Fruit fly (Drosophila melanogaster): Measurements from ENCODE around the gene CG3339.
A peak's percentile ranks its signal among the peaks of the same experiment; 100 is the strongest.

CG3339 gene

DNA sequence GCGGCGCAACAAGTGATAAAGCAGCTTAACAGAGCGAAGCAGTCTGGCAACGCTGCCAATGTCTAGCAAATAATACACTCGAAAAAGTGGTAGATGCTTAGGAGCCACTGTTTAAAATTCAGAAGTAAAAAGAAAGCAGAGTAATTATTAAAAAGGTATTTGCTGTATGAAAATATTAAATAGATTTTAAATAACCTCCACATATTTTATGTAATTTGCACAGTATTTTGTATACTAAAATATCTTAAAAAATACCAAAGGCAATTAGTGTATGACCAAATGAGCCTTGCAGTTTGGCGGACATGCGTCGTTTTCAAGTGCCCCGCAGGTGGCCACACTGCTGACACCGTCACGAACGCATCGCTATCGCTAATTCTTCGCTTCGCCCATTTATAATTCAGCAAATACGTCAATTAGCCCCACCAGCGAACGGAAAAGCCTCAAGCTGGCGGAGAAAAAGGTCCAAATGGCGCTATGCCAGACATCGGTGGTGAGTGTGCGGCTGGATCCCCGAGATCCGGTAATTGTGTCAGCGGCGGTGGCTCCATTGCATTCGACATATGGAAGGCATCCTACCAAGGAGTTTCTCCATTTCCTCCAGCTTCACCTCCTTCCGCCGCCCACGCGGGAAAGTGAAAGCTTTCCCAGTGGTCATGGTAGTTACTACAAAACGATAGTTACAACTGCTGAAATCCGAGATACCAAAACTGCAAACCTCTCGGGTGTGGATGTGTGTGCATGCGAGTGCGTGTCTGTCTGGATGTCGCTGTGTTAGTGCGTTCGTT, 68.8 kb downstream of the CG3339 start, which contains the start of gene pll (continued):
- TF ChIP-seq fru (GFP tag; optimal IDR thresholded peaks at IDR 0.05) = no peak
- TF ChIP-seq Myc (optimal IDR thresholded peaks at IDR 0.05) = no peak

DNA sequence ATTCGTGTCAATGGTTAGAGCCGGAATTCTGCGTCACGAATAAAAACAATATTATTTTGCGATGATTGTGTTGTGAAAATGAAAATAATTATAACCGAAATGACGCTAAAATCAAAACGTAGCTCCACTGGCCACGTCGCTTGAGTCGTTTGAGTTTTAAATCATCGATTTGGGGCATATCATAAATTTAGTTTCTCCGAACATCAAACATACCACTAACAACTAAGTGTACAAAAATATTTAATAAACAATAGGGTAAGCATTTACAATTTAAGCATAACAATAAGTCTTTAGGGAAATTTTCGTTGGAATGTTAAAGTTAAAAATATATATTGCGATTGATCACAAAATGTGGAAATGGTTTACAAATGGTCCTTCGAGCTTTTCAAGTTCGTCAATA, 71.2 kb downstream of the CG3339 start, which contains the start of the genes TTLL6B and TfIIA-L:
Gene TTLL6B (minus strand): TSS at position 101 of the 400 bp plus-strand sequence.
Gene TfIIA-L (plus strand): TSS at position 206 of the 400 bp plus-strand sequence.
- TF ChIP-seq Hr83 (GFP tag; optimal IDR thresholded peaks at IDR 0.05; ENCODE audit: poor library complexity, severe bottlenecking) (no peak), Myc (optimal IDR thresholded peaks at IDR 0.05) (no peak), dl (GFP tag; optimal IDR thresholded peaks at IDR 0.05; ENCODE audit: insufficient read depth in 1 of 2, partially characterized antibody in 2 of 2) (no peak), dmrt93B (GFP tag; optimal IDR thresholded peaks at IDR 0.05) (no peak), ey (GFP tag; optimal IDR thresholded peaks at IDR 0.05) (no peak), CG32264 (GFP tag; optimal IDR thresholded peaks at IDR 0.05) (no peak), GATAd (GFP tag; optimal IDR thresholded peaks at IDR 0.05) (no peak), sv (GFP tag; optimal IDR thresholded peaks at IDR 0.05) (no peak), h (GFP tag; optimal IDR thresholded peaks at IDR 0.05) (no peak), dsf (GFP tag; optimal IDR thresholded peaks at IDR 0.05; ENCODE audit: borderline replicate concordance) (no peak), Abd-B (GFP tag; optimal IDR thresholded peaks at IDR 0.05) (no peak), rgr (GFP tag; optimal IDR thresholded peaks at IDR 0.05) (no peak), Rel (GFP tag; optimal IDR thresholded peaks at IDR 0.05) (no peak), Rel (tag; optimal IDR thresholded peaks at IDR 0.05) (no peak), jim (GFP tag; optimal IDR thresholded peaks at IDR 0.05) (no peak)

DNA sequence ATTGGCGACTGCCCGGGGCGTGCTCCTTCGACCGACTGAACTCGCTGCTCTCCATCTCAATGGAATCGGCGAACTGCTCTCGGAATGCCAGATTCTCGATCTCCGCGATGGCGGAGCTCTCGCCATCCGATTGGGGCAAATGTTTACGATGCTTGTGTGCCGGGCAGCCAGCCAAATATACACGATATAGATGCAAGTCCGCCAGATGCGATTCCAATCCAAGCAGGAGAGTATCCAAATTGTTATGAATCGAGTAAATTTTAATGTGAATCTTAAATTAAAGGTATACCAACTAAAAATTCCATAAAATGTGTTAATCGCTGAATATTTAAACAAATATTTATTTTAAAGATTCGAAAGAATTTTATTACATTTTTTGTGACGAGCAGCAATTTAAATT, 74.2 kb downstream of the CG3339 start, which contains the start of gene CG5984:
Gene CG5984 (minus strand): TSS at position 101 of the 400 bp plus-strand sequence.
- TF ChIP-seq lola (GFP tag; optimal IDR thresholded peaks at IDR 0.05) = no peak
- TF ChIP-seq h (GFP tag; optimal IDR thresholded peaks at IDR 0.05) = no peak
- no peak for TF ChIP-seq N (GFP tag; optimal IDR thresholded peaks at IDR 0.05)
- no peak for TF ChIP-seq usp (GFP tag; optimal IDR thresholded peaks at IDR 0.05)
- TF ChIP-seq rgr (GFP tag; optimal IDR thresholded peaks at IDR 0.05) = no peak
- no peak for TF ChIP-seq dmrt93B (GFP tag; optimal IDR thresholded peaks at IDR 0.05)
- no peak for TF ChIP-seq psq (GFP tag; optimal IDR thresholded peaks at IDR 0.05)
- no peak for TF ChIP-seq br (GFP tag; optimal IDR thresholded peaks at IDR 0.05)
- no peak for TF ChIP-seq Vsx2 (GFP tag; optimal IDR thresholded peaks at IDR 0.05; ENCODE audit: partially characterized antibody)
- TF ChIP-seq Dif (GFP tag; optimal IDR thresholded peaks at IDR 0.05; ENCODE audit: partially characterized antibody) = no peak

DNA sequence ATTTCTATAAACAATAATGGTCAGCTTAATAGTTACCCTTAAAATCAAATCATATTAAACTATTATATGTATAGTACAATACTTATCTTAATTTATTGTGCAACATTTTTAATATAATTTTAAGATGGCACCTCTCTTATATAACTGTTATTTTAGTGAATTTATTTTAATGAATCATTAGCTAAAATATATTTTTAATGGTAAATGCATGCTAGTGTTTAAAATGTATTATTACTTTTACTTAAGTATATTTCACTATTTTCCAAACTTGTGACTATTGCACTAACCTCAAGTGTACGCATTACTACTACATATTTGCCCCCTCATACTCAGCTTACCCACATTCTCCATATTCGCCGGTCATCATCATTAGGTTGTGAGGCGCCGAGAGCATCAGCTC, 75.9 kb downstream of the CG3339 start:
- TF ChIP-seq h (GFP tag; optimal IDR thresholded peaks at IDR 0.05) (peak; percentile 21), brk (GFP tag; optimal IDR thresholded peaks at IDR 0.05) (no peak), GATAd (GFP tag; optimal IDR thresholded peaks at IDR 0.05) (no peak), dmrt93B (GFP tag; optimal IDR thresholded peaks at IDR 0.05) (no peak), ey (GFP tag; optimal IDR thresholded peaks at IDR 0.05) (no peak), br (GFP tag; optimal IDR thresholded peaks at IDR 0.05) (no peak), jim (GFP tag; optimal IDR thresholded peaks at IDR 0.05) (no peak), fru (GFP tag; optimal IDR thresholded peaks at IDR 0.05) (no peak), dl (GFP tag; optimal IDR thresholded peaks at IDR 0.05; ENCODE audit: insufficient read depth in 1 of 2, partially characterized antibody in 2 of 2) (no peak), foxo (GFP tag; optimal IDR thresholded peaks at IDR 0.05) (peak in 1 of 2 experiments; percentile 46), N (GFP tag; optimal IDR thresholded peaks at IDR 0.05) (no peak), rgr (GFP tag; optimal IDR thresholded peaks at IDR 0.05) (peak; percentile 47), OdsH (GFP tag; optimal IDR thresholded peaks at IDR 0.05) (peak; percentile 45), HLH106 (tag; optimal IDR thresholded peaks at IDR 0.05) (peak; percentile 56), psq (GFP tag; optimal IDR thresholded peaks at IDR 0.05) (peak; percentile 37), Vsx2 (GFP tag; optimal IDR thresholded peaks at IDR 0.05; ENCODE audit: partially characterized antibody) (no peak), Sp1 (GFP tag; optimal IDR thresholded peaks at IDR 0.05) (peak; percentile 50)

DNA sequence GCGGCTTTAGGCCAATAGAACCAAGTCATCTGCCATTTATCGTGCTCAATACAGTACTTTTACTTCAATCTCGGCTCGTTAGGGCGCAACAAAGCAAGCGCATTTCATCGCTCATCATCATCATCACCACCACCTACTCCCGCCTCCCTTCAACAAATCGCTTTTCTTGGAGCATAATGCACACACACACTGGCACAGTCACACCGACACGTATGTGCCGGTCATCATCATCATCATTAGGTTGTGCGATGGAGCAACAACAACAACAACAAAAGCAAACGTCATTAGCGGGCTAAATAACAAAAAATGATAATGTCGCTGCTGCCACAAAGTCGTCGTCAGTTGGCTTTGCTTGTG, 76.7 kb downstream of the CG3339 start:
- TF ChIP-seq rgr (GFP tag; optimal IDR thresholded peaks at IDR 0.05) (peak; percentile 8), br (GFP tag; optimal IDR thresholded peaks at IDR 0.05) (no peak), Jra (GFP tag; optimal IDR thresholded peaks at IDR 0.05) (no peak), foxo (GFP tag; optimal IDR thresholded peaks at IDR 0.05) (peak in 1 of 2 experiments; percentile 18)
